Worm (Caenorhabditis elegans) whole organism, young adult: Measurements from ENCODE around the gene F22E5.13.

ENCODE experiments used
- B0019.2 ChIP-seq: fragments of 200-800 bp; sonication (Bioruptor generic); conservative IDR thresholded peaks from 2 replicates; pipeline ENCODE4 v1.3.6; 2022; ENCODE audit warnings: missing genetic modification reagents, missing genetic modification characterization, missing compliant biosample characterization
- B0035.1 ChIP-seq: sonication (generic microtip); optimal IDR thresholded peaks from 2 replicates; lab custom pipeline; 2016; ENCODE audit warnings: missing genetic modification characterization, mild to moderate bottlenecking, missing compliant biosample characterization, missing genotype, missing genetic modification reagents
- C06A6.2 ChIP-seq: fragments of 200-800 bp; sonication (Bioruptor generic); conservative IDR thresholded peaks from 2 replicates; pipeline ENCODE4 v1.3.6; 2022; ENCODE audit warnings: missing genetic modification characterization, missing compliant biosample characterization
- C17E4.6 ChIP-seq: fragments of 200-800 bp; sonication (Bioruptor generic); IDR thresholded peaks from 2 replicates; pipeline ENCODE4 v1.3.6; 2022; ENCODE audit warnings: missing genetic modification reagents, missing genetic modification characterization, missing compliant biosample characterization
- D2030.7 ChIP-seq: fragments of 200-800 bp; sonication (Bioruptor generic); IDR thresholded peaks from 2 replicates; pipeline ENCODE4 v1.3.6; 2022; ENCODE audit warnings: missing genetic modification reagents, missing genetic modification characterization, missing compliant biosample characterization
- F10E7.11 ChIP-seq: sonication (generic microtip); optimal IDR thresholded peaks from 2 replicates; lab custom pipeline; 2017; ENCODE audit warnings: mild to moderate bottlenecking, missing genetic modification characterization, moderate library complexity, missing compliant biosample characterization
- F23B12.7 ChIP-seq: sonication (generic microtip); optimal IDR thresholded peaks from 2 replicates; lab custom pipeline; 2017; ENCODE audit warnings: missing genetic modification characterization, mild to moderate bottlenecking, missing compliant biosample characterization, antibody characterized with exemption, moderate library complexity; ENCODE audit not compliant: insufficient read depth
- F49E8.2 ChIP-seq: sonication (generic microtip); optimal IDR thresholded peaks from 3 replicates; lab custom pipeline; 2017; ENCODE audit warnings: missing genetic modification characterization, mild to moderate bottlenecking, missing compliant biosample characterization, antibody characterized with exemption, moderate library complexity; ENCODE audit not compliant: insufficient read depth
- F57A8.1 ChIP-seq: fragments of 200-800 bp; sonication (Bioruptor generic); optimal IDR thresholded peaks from 2 replicates; lab custom pipeline; 2018; ENCODE audit warnings: mild to moderate bottlenecking, missing genetic modification characterization, moderate library complexity, missing compliant biosample characterization
- F57C9.4 ChIP-seq: sonication (generic microtip); optimal IDR thresholded peaks from 2 replicates; lab custom pipeline; 2017; ENCODE audit warnings: mild to moderate bottlenecking, missing genetic modification characterization, missing compliant biosample characterization
- Y53F4B.3 ChIP-seq: fragments of 200-800 bp; sonication (Bioruptor generic); IDR thresholded peaks from 2 replicates; pipeline ENCODE4 v1.3.6; 2022; ENCODE audit warnings: missing genetic modification reagents, missing genetic modification characterization, missing compliant biosample characterization
- ZK185.1 ChIP-seq: sonication (generic microtip); optimal IDR thresholded peaks from 2 replicates; lab custom pipeline; 2016; ENCODE audit warnings: mild to moderate bottlenecking, missing genetic modification characterization, missing compliant biosample characterization; ENCODE audit not compliant: poor library complexity, severe bottlenecking
- akir-1 ChIP-seq: fragments of 200-800 bp; sonication (Bioruptor generic); optimal IDR thresholded peaks from 2 replicates; lab custom pipeline; 2018; ENCODE audit warnings: mild to moderate bottlenecking, missing genetic modification characterization, moderate library complexity, missing compliant biosample characterization
- ama-1 ChIP-seq, 3 experiments: fragments of 150-350 bp in 1 of 3; sonication (generic microtip) in 2 of 3; optimal IDR thresholded peaks; 2 replicates each; lab custom pipeline; 2014 to 2018; ENCODE audit warnings: missing biosample characterization in 2 of 3, missing genetic modification characterization in 2 of 3, missing genetic modification reagents in 2 of 3
- aptf-3 ChIP-seq: fragments of 200-800 bp; sonication (Bioruptor generic); IDR thresholded peaks from 2 replicates; pipeline ENCODE4 v1.3.6; 2022; ENCODE audit warnings: missing genetic modification characterization, missing compliant biosample characterization
- attf-3 ChIP-seq: fragments of 200-800 bp; sonication (Bioruptor generic); conservative IDR thresholded peaks from 2 replicates; pipeline ENCODE4 v1.3.6; 2022; ENCODE audit warnings: missing genetic modification reagents, missing genetic modification characterization, missing compliant biosample characterization
- bed-2 ChIP-seq: fragments of 200-800 bp; sonication (Bioruptor generic); IDR thresholded peaks from 2 replicates; pipeline ENCODE4 v1.3.6; 2022; ENCODE audit warnings: missing genetic modification reagents, missing genetic modification characterization, missing compliant biosample characterization
- cebp-2 ChIP-seq: fragments of 200-800 bp; sonication (Bioruptor generic); IDR thresholded peaks from 2 replicates; pipeline ENCODE4 v1.3.6; 2022; ENCODE audit warnings: missing genetic modification characterization, missing compliant biosample characterization
- ceh-27 ChIP-seq: fragments of 200-800 bp; sonication (Bioruptor generic); optimal IDR thresholded peaks from 2 replicates; lab custom pipeline; 2018; ENCODE audit warnings: mild to moderate bottlenecking, missing genetic modification characterization, moderate library complexity, missing compliant biosample characterization
- ceh-58 ChIP-seq: fragments of 200-800 bp; sonication (Bioruptor generic); IDR thresholded peaks from 2 replicates; pipeline ENCODE4 v1.3.6; 2022; ENCODE audit warnings: missing genetic modification characterization, missing compliant biosample characterization
- ceh-79 ChIP-seq: sonication (generic microtip); optimal IDR thresholded peaks from 2 replicates; lab custom pipeline; 2017; ENCODE audit warnings: mild to moderate bottlenecking, missing genetic modification characterization, missing compliant biosample characterization
- ceh-91 ChIP-seq: fragments of 200-800 bp; sonication (Bioruptor generic); IDR thresholded peaks from 2 replicates; pipeline ENCODE4 v1.3.6; 2022; ENCODE audit warnings: missing genetic modification reagents, missing genetic modification characterization, missing compliant biosample characterization
- dox-1 ChIP-seq: fragments of 200-800 bp; sonication (Bioruptor generic); IDR thresholded peaks from 2 replicates; pipeline ENCODE4 v1.3.6; 2022; ENCODE audit warnings: missing genetic modification reagents, missing genetic modification characterization, missing compliant biosample characterization
- dpl-1 ChIP-seq: fragments of 150-350 bp; optimal IDR thresholded peaks from 2 replicates; lab custom pipeline; 2014; ENCODE audit warnings: missing biosample characterization, missing genetic modification reagents, missing genetic modification characterization
- efl-1 ChIP-seq: fragments of 150-350 bp; optimal IDR thresholded peaks from 2 replicates; lab custom pipeline; 2014; ENCODE audit warnings: missing biosample characterization, missing genetic modification reagents, missing genetic modification characterization
- ets-4 ChIP-seq: fragments of 200-800 bp; sonication (Bioruptor generic); optimal IDR thresholded peaks from 2 replicates; lab custom pipeline; 2018; ENCODE audit warnings: mild to moderate bottlenecking, missing genetic modification characterization, missing compliant biosample characterization
- him-1 ChIP-seq: sonication (generic microtip); optimal IDR thresholded peaks from 2 replicates; lab custom pipeline; 2016; ENCODE audit warnings: missing genotype, missing genetic modification reagents, missing genetic modification characterization, missing compliant biosample characterization
- hlh-12 ChIP-seq: sonication (generic microtip); optimal IDR thresholded peaks from 2 replicates; lab custom pipeline; 2016; ENCODE audit warnings: missing genetic modification characterization, missing compliant biosample characterization
- hlh-26 ChIP-seq: fragments of 200-800 bp; sonication (Bioruptor generic); conservative IDR thresholded peaks from 2 replicates; pipeline ENCODE4 v1.3.6; 2022; ENCODE audit warnings: missing genetic modification reagents, missing genetic modification characterization, missing compliant biosample characterization
- hmg-1.2 ChIP-seq: fragments of 200-800 bp; sonication (Bioruptor generic); IDR thresholded peaks from 2 replicates; pipeline ENCODE4 v1.3.6; 2022; ENCODE audit warnings: missing genetic modification reagents, missing genetic modification characterization, missing compliant biosample characterization
- lag-1 ChIP-seq: fragments of 200-800 bp; sonication (Bioruptor generic); IDR thresholded peaks from 2 replicates; pipeline ENCODE4 v1.3.6; 2022; ENCODE audit warnings: missing genetic modification reagents, missing genetic modification characterization, missing compliant biosample characterization
- let-607 ChIP-seq, 2 experiments: fragments of 200-800 bp in 1 of 2; sonication (Bioruptor generic) in 1 of 2; sonication (generic microtip) in 1 of 2; optimal IDR thresholded peaks; 2 replicates each; lab custom pipeline; 2016 to 2018; ENCODE audit warnings: mild to moderate bottlenecking in 2 of 2, missing compliant biosample characterization in 2 of 2, missing genetic modification characterization in 2 of 2, moderate library complexity in 2 of 2, missing genotype in 1 of 2
- lin-40 ChIP-seq: sonication (generic microtip); optimal IDR thresholded peaks from 2 replicates; lab custom pipeline; 2016; ENCODE audit warnings: missing genetic modification characterization, mild to moderate bottlenecking, missing compliant biosample characterization, missing genotype, missing genetic modification reagents
- lin-54 ChIP-seq: fragments of 200-800 bp; sonication (Bioruptor generic); optimal IDR thresholded peaks from 2 replicates; lab custom pipeline; 2018; ENCODE audit warnings: mild to moderate bottlenecking, missing genetic modification characterization, missing compliant biosample characterization
- lir-1 ChIP-seq: fragments of 200-800 bp; sonication (Bioruptor generic); conservative IDR thresholded peaks from 2 replicates; pipeline ENCODE4 v1.3.6; 2022; ENCODE audit warnings: missing genetic modification reagents, missing genetic modification characterization, missing compliant biosample characterization
- madf-3 ChIP-seq: fragments of 200-800 bp; sonication (Bioruptor generic); IDR thresholded peaks from 2 replicates; pipeline ENCODE4 v1.3.6; 2022; ENCODE audit warnings: missing genetic modification reagents, missing genetic modification characterization, missing compliant biosample characterization
- madf-6 ChIP-seq: fragments of 200-800 bp; sonication (Bioruptor generic); IDR thresholded peaks from 2 replicates; pipeline ENCODE4 v1.3.6; 2022; ENCODE audit warnings: missing genetic modification reagents, missing genetic modification characterization, missing compliant biosample characterization
- nfya-1 ChIP-seq: sonication (generic microtip); optimal IDR thresholded peaks from 2 replicates; lab custom pipeline; 2017; ENCODE audit warnings: antibody characterized with exemption, missing compliant biosample characterization, missing genetic modification characterization, borderline replicate concordance; ENCODE audit not compliant: insufficient read depth
- nhr-120 ChIP-seq: fragments of 200-800 bp; sonication (Bioruptor generic); IDR thresholded peaks from 2 replicates; pipeline ENCODE4 v1.3.6; 2022; ENCODE audit warnings: missing genetic modification characterization, missing compliant biosample characterization
- nhr-179 ChIP-seq: sonication (generic microtip); optimal IDR thresholded peaks from 2 replicates; lab custom pipeline; 2016; ENCODE audit warnings: mild to moderate bottlenecking, missing genetic modification characterization, missing compliant biosample characterization
- nhr-80 ChIP-seq: sonication (generic microtip); optimal IDR thresholded peaks from 2 replicates; lab custom pipeline; 2016; ENCODE audit warnings: missing genetic modification characterization, missing compliant biosample characterization
- pbrm-1 ChIP-seq: fragments of 200-800 bp; sonication (Bioruptor generic); IDR thresholded peaks from 2 replicates; pipeline ENCODE4 v1.3.6; 2022; ENCODE audit warnings: missing genetic modification reagents, missing genetic modification characterization, missing compliant biosample characterization
- tbp1 ChIP-seq: fragments of 200-800 bp; sonication (Bioruptor generic); optimal IDR thresholded peaks from 2 replicates; lab custom pipeline; 2018; ENCODE audit warnings: mild to moderate bottlenecking, missing genetic modification characterization, missing compliant biosample characterization
- tbx-9 ChIP-seq: sonication (generic microtip); optimal IDR thresholded peaks from 2 replicates; lab custom pipeline; 2016; ENCODE audit warnings: borderline replicate concordance, missing genetic modification characterization, inconsistent platforms, missing compliant biosample characterization
- tlf-1 ChIP-seq: fragments of 200-800 bp; sonication (Bioruptor generic); optimal IDR thresholded peaks from 2 replicates; lab custom pipeline; 2018; ENCODE audit warnings: mild to moderate bottlenecking, missing genetic modification characterization, missing compliant biosample characterization
- unc-62 ChIP-seq: fragments of 150-350 bp; optimal IDR thresholded peaks from 2 replicates; lab custom pipeline; 2014; ENCODE audit warnings: missing biosample characterization, missing genetic modification reagents, missing genetic modification characterization
- xnd-1 ChIP-seq: sonication (generic microtip); optimal IDR thresholded peaks from 2 replicates; lab custom pipeline; 2016; ENCODE audit warnings: missing genotype, missing genetic modification reagents, missing genetic modification characterization, missing compliant biosample characterization
- ztf-18 ChIP-seq: sonication (generic microtip); optimal IDR thresholded peaks from 2 replicates; lab custom pipeline; 2016; ENCODE audit warnings: missing genotype, mild to moderate bottlenecking, missing genetic modification characterization, missing compliant biosample characterization

Gene F22E5.13

DNA sequence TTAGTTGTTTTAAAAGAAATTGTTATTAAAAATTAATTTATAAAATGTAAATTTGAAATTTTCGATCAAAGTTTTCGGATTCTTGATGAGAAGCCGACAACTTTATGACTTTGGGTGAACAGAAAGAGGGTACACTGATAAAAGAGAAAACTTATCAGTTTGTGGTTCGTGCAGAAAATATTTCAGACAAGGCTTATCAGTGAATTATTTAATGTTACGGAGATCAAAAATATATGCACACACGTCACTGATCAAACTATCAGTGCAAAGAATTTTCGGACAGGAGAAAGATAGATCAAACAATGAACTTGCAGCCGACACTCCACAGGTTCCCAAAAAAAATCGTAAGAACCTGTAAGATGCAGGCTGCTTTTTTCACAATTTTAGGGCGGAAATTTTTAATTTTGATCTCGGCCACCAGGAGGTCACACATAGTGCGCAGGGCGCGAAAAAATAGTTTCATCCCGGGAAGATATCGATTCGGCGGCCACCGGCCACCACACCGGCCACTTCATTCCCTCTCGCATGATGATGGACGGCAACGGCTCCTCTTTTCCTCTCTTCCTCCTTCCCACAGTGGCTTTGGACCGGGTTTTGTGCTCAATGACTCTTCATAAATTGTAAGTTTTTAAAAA, 28.2 kb upstream of the F22E5.13 start, which contains the start of gene F22E5.17 (continued):
- TF ChIP-seq ZK185.1 (tag; lab: Kevin White, UChicago), result no peak
- TF ChIP-seq lin-54, result no peak
- TF ChIP-seq attf-3 (GFP tag; lab: Robert Waterston, UW), result no peak
- no peak for TF ChIP-seq lin-40 (tag; lab: Kevin White, UChicago)
- TF ChIP-seq bed-2 (GFP tag; lab: Robert Waterston, UW), result no peak
- TF ChIP-seq ceh-79, result no peak
- no peak for TF ChIP-seq nhr-120 (GFP tag; lab: Robert Waterston, UW)
- TF ChIP-seq hlh-12 (tag; lab: Kevin White, UChicago), result no peak
- TF ChIP-seq nhr-80 (tag; lab: Kevin White, UChicago), result peak; percentile 84
- TF ChIP-seq hlh-26, result no peak
- no peak for TF ChIP-seq nhr-179 (tag; lab: Kevin White, UChicago)
- no peak for TF ChIP-seq ztf-18 (tag; lab: Kevin White, UChicago)
- TF ChIP-seq ceh-58 (GFP tag; lab: Robert Waterston, UW), result no peak
- no peak for TF ChIP-seq xnd-1 (tag; lab: Kevin White, UChicago)
- no peak for TF ChIP-seq ets-4 (GFP tag; lab: Kevin White, UChicago)
- no peak for TF ChIP-seq unc-62 (GFP tag; lab: Kevin White, UChicago)
- no peak for TF ChIP-seq hmg-1.2 (GFP tag; lab: Robert Waterston, UW)
- no peak for TF ChIP-seq C17E4.6 (GFP tag; lab: Robert Waterston, UW)
- TF ChIP-seq D2030.7, result no peak
- no peak for TF ChIP-seq tlf-1 (GFP tag; lab: Kevin White, UChicago)
- TF ChIP-seq aptf-3 (GFP tag; lab: Robert Waterston, UW), result no peak
- no peak for TF ChIP-seq B0019.2 (GFP tag; lab: Robert Waterston, UW)
- no peak for TF ChIP-seq lag-1 (GFP tag; lab: Robert Waterston, UW)
- no peak for TF ChIP-seq Y53F4B.3
- no peak for TF ChIP-seq ama-1 (optimal IDR thresholded peaks at IDR 0.05; lab: Kevin White, UChicago)
- TF ChIP-seq ama-1 (GFP tag; optimal IDR thresholded peaks at IDR 0.05; lab: Kevin White, UChicago), result no peak
- no peak for TF ChIP-seq C06A6.2
- peak; percentile 63 for TF ChIP-seq efl-1
- TF ChIP-seq nfya-1 (tag; lab: Kevin White, UChicago), result no peak
- TF ChIP-seq let-607 (tag; optimal IDR thresholded peaks at IDR 0.05; lab: Kevin White, UChicago), result no peak
- TF ChIP-seq tbp1 (GFP tag; lab: Kevin White, UChicago), result no peak
- no peak for TF ChIP-seq ceh-27 (GFP tag; lab: Kevin White, UChicago)
- TF ChIP-seq dox-1, result 0 out of 2 replicates have a peak, but pooled peaks have one; percentile 17
- no peak for TF ChIP-seq F10E7.11 (tag; lab: Kevin White, UChicago)
- TF ChIP-seq lir-1 (GFP tag; lab: Robert Waterston, UW), result no peak
- TF ChIP-seq F23B12.7, result no peak
- no peak for TF ChIP-seq B0035.1 (tag; lab: Kevin White, UChicago)
- no peak for TF ChIP-seq pbrm-1 (GFP tag; lab: Robert Waterston, UW)
- no peak for TF ChIP-seq F49E8.2 (tag; lab: Kevin White, UChicago)
- TF ChIP-seq akir-1 (GFP tag; lab: Kevin White, UChicago), result no peak
- no peak for TF ChIP-seq him-1 (tag; lab: Kevin White, UChicago)
- no peak for TF ChIP-seq dpl-1 (GFP tag; lab: Kevin White, UChicago)
- TF ChIP-seq madf-6 (GFP tag; lab: Robert Waterston, UW), result peak; percentile 74
- TF ChIP-seq cebp-2 (GFP tag; lab: Robert Waterston, UW), result no peak
- no peak for TF ChIP-seq F57C9.4 (tag; lab: Kevin White, UChicago)
- no peak for TF ChIP-seq ceh-91 (GFP tag; lab: Robert Waterston, UW)
- no peak for TF ChIP-seq tbx-9 (tag; lab: Kevin White, UChicago)
- no peak for TF ChIP-seq F57A8.1
- no peak for TF ChIP-seq madf-3
